Worm (Caenorhabditis elegans) whole organism, mixed stage, embryonic: Measurements from ENCODE around the gene K07C11.8.

Experiments used
- M03D4.4 ChIP-seq: sonication (generic microtip); optimal IDR thresholded peaks from 2 replicates; lab custom pipeline; 2017; ENCODE audit warnings: mild to moderate bottlenecking, missing genetic modification characterization, missing compliant biosample characterization
- bed-3 ChIP-seq: fragments of 200-800 bp; sonication (Bioruptor generic); optimal IDR thresholded peaks from 3 replicates; lab custom pipeline; 2018; ENCODE audit warnings: mild to moderate bottlenecking, missing genetic modification characterization, moderate library complexity, missing compliant biosample characterization
- ceh-39 ChIP-seq: fragments of 150-350 bp; optimal IDR thresholded peaks from 2 replicates; lab custom pipeline; 2014; ENCODE audit warnings: missing biosample characterization, missing genetic modification characterization
- ceh-83 ChIP-seq: fragments of 200-800 bp; sonication (Bioruptor generic); optimal IDR thresholded peaks from 2 replicates; lab custom pipeline; 2018; ENCODE audit warnings: mild to moderate bottlenecking, missing genetic modification characterization, missing compliant biosample characterization
- ces-1 ChIP-seq: fragments of 150-350 bp; optimal IDR thresholded peaks from 2 replicates; lab custom pipeline; 2014; ENCODE audit warnings: missing biosample characterization, missing genetic modification reagents, missing genetic modification characterization
- cnd-1 ChIP-seq: fragments of 200-800 bp; sonication (Bioruptor generic); optimal IDR thresholded peaks from 2 replicates; lab custom pipeline; 2018; ENCODE audit warnings: mild to moderate bottlenecking, missing genetic modification characterization, missing compliant biosample characterization
- drap-1 ChIP-seq: fragments of 200-800 bp; sonication (Bioruptor generic); optimal IDR thresholded peaks from 3 replicates; lab custom pipeline; 2018; ENCODE audit warnings: mild to moderate bottlenecking, missing genetic modification characterization, missing compliant biosample characterization
- elt-1 ChIP-seq: sonication (generic microtip); optimal IDR thresholded peaks from 2 replicates; lab custom pipeline; 2017; ENCODE audit warnings: missing genetic modification characterization, mild to moderate bottlenecking, missing compliant biosample characterization, antibody characterized with exemption, moderate library complexity, borderline replicate concordance; ENCODE audit not compliant: insufficient read depth
- elt-3 ChIP-seq: fragments of 150-350 bp; optimal IDR thresholded peaks from 2 replicates; lab custom pipeline; 2014; ENCODE audit warnings: missing biosample characterization, missing genetic modification characterization
- flh-1 ChIP-seq: fragments of 200-800 bp; sonication (Bioruptor generic); optimal IDR thresholded peaks from 2 replicates; lab custom pipeline; 2018; ENCODE audit warnings: mild to moderate bottlenecking, missing genetic modification characterization, moderate library complexity, missing compliant biosample characterization
- ham-2 ChIP-seq: fragments of 200-800 bp; sonication (Bioruptor generic); optimal IDR thresholded peaks from 2 replicates; lab custom pipeline; 2018; ENCODE audit warnings: mild to moderate bottlenecking, missing genetic modification characterization, missing compliant biosample characterization
- hlh-1 ChIP-seq: fragments of 150-350 bp; optimal IDR thresholded peaks from 2 replicates; lab custom pipeline; 2014; ENCODE audit warnings: missing biosample characterization, missing genetic modification reagents, missing genetic modification characterization
- lin-13 ChIP-seq: fragments of 150-350 bp; optimal IDR thresholded peaks from 2 replicates; lab custom pipeline; 2014; ENCODE audit warnings: missing biosample characterization, missing genetic modification characterization
- lin-32 ChIP-seq: fragments of 200-800 bp; sonication (Bioruptor generic); optimal IDR thresholded peaks from 2 replicates; lab custom pipeline; 2018; ENCODE audit warnings: mild to moderate bottlenecking, missing genetic modification characterization, missing compliant biosample characterization
- lsy-2 ChIP-seq: fragments of 150-350 bp; optimal IDR thresholded peaks from 2 replicates; lab custom pipeline; 2014; ENCODE audit warnings: missing biosample characterization, missing genetic modification characterization
- mab-5 ChIP-seq: fragments of 150-350 bp; optimal IDR thresholded peaks from 2 replicates; lab custom pipeline; 2014; ENCODE audit warnings: missing biosample characterization, missing genetic modification characterization
- mep-1 ChIP-seq: fragments of 150-350 bp; optimal IDR thresholded peaks from 2 replicates; lab custom pipeline; 2017; ENCODE audit warnings: missing biosample characterization, missing genetic modification reagents, missing genetic modification characterization, inconsistent platforms
- mls-2 ChIP-seq: sonication (generic microtip); optimal IDR thresholded peaks from 2 replicates; lab custom pipeline; 2016; ENCODE audit warnings: mild to moderate bottlenecking, missing genetic modification characterization, moderate library complexity, missing compliant biosample characterization
- nhr-12 ChIP-seq: fragments of 150-350 bp; optimal IDR thresholded peaks from 2 replicates; lab custom pipeline; 2014; ENCODE audit warnings: missing biosample characterization, missing genetic modification characterization
- nhr-2 ChIP-seq: fragments of 150-350 bp; optimal IDR thresholded peaks from 2 replicates; lab custom pipeline; 2014; ENCODE audit warnings: missing biosample characterization, missing genetic modification characterization
- nhr-237 ChIP-seq: fragments of 150-350 bp; optimal IDR thresholded peaks from 2 replicates; lab custom pipeline; 2014; ENCODE audit warnings: missing biosample characterization, missing genetic modification characterization
- nhr-28 ChIP-seq: fragments of 150-350 bp; optimal IDR thresholded peaks from 2 replicates; lab custom pipeline; 2014; ENCODE audit warnings: missing biosample characterization, missing genetic modification characterization
- nhr-76 ChIP-seq: sonication (generic microtip); optimal IDR thresholded peaks from 2 replicates; lab custom pipeline; 2017; ENCODE audit warnings: missing biosample characterization, missing genetic modification characterization
- pha-4 ChIP-seq: fragments of 150-350 bp; optimal IDR thresholded peaks from 2 replicates; lab custom pipeline; 2018; ENCODE audit warnings: missing biosample characterization, missing genetic modification reagents, missing genetic modification characterization
- sem-2 ChIP-seq: fragments of 200-800 bp; sonication (Bioruptor generic); optimal IDR thresholded peaks from 2 replicates; lab custom pipeline; 2018; ENCODE audit warnings: mild to moderate bottlenecking, missing genetic modification characterization, missing compliant biosample characterization
- snpc-4 ChIP-seq: fragments of 150-350 bp; optimal IDR thresholded peaks from 2 replicates; lab custom pipeline; 2014; ENCODE audit warnings: missing biosample characterization, missing genetic modification characterization
- sptf-1 ChIP-seq: sonication (generic microtip); optimal IDR thresholded peaks from 2 replicates; lab custom pipeline; 2017; ENCODE audit warnings: mild to moderate bottlenecking, missing genetic modification characterization, moderate library complexity, missing compliant biosample characterization
- tbx-8 ChIP-seq: fragments of 200-800 bp; sonication (Bioruptor generic); optimal IDR thresholded peaks from 2 replicates; lab custom pipeline; 2018; ENCODE audit warnings: mild to moderate bottlenecking, missing genetic modification characterization, moderate library complexity, missing compliant biosample characterization
- unc-39 ChIP-seq: fragments of 150-350 bp; optimal IDR thresholded peaks from 2 replicates; lab custom pipeline; 2014; ENCODE audit warnings: missing biosample characterization, missing genetic modification characterization
- unc-62 ChIP-seq: fragments of 150-350 bp; optimal IDR thresholded peaks from 2 replicates; lab custom pipeline; 2014; ENCODE audit warnings: missing biosample characterization, missing genetic modification reagents, missing genetic modification characterization
- zip-8 ChIP-seq: fragments of 150-350 bp; optimal IDR thresholded peaks from 2 replicates; lab custom pipeline; 2014; ENCODE audit warnings: missing biosample characterization, missing genetic modification characterization
- ztf-11 ChIP-seq: fragments of 150-350 bp; optimal IDR thresholded peaks from 2 replicates; lab custom pipeline; 2014; ENCODE audit warnings: missing biosample characterization, missing genetic modification characterization

Gene K07C11.8

ce11 chrV:8223417-8223816 lies 5.7 kb upstream of the K07C11.8 start:
- TF ChIP-seq zip-8 (tag; lab: Kevin White, UChicago), result no peak
- TF ChIP-seq sptf-1 (tag; lab: Kevin White, UChicago), result no peak
- no peak for TF ChIP-seq ztf-11 (tag; lab: Kevin White, UChicago)
- TF ChIP-seq mls-2 (tag; lab: Kevin White, UChicago), result no peak
- no peak for TF ChIP-seq nhr-2
- no peak for TF ChIP-seq elt-3
- no peak for TF ChIP-seq snpc-4
- no peak for TF ChIP-seq flh-1 (GFP tag; lab: Kevin White, UChicago)
- no peak for TF ChIP-seq bed-3
- TF ChIP-seq ceh-83, result no peak
- TF ChIP-seq nhr-28 (tag; lab: Kevin White, UChicago), result no peak
- TF ChIP-seq nhr-237 (tag; lab: Kevin White, UChicago), result no peak
- no peak for TF ChIP-seq unc-39 (tag; lab: Kevin White, UChicago)
- TF ChIP-seq lin-13, result no peak
- TF ChIP-seq unc-62 (GFP tag; lab: Kevin White, UChicago), result no peak
- no peak for TF ChIP-seq mab-5 (tag; lab: Kevin White, UChicago)
- TF ChIP-seq nhr-12 (tag; lab: Kevin White, UChicago), result no peak
- no peak for TF ChIP-seq cnd-1 (tag; lab: Kevin White, UChicago)
- no peak for TF ChIP-seq pha-4 (tag; lab: Kevin White, UChicago)
- TF ChIP-seq ceh-39 (tag; lab: Kevin White, UChicago), result no peak

ce11 chrV:8221083-8221538 lies 3.4 kb upstream of the K07C11.8 start, which contains the start of the genes cogc-6 and air-1:
TSS of gene cogc-6 (minus strand) at chrV:8221316.
TSS of gene air-1 (plus strand) at chrV:8221488.
- TF ChIP-seq sptf-1 (tag; lab: Kevin White, UChicago), result no peak
- TF ChIP-seq pha-4 (tag; lab: Kevin White, UChicago), result peak; percentile 35
- TF ChIP-seq mep-1 (tag; lab: Kevin White, UChicago), result peak; percentile 8
- no peak for TF ChIP-seq unc-39 (tag; lab: Kevin White, UChicago)

ce11 chrV:8219550-8219949 lies 1.9 kb upstream of the K07C11.8 start:
- no peak for TF ChIP-seq elt-3
- TF ChIP-seq bed-3, result no peak

- no peak for TF ChIP-seq nhr-28 (tag; lab: Kevin White, UChicago)
- TF ChIP-seq lsy-2 (tag; lab: Kevin White, UChicago), result no peak
- no peak for TF ChIP-seq drap-1 (GFP tag; lab: Kevin White, UChicago)
- TF ChIP-seq elt-1 (tag; lab: Kevin White, UChicago), result no peak
- no peak for TF ChIP-seq ceh-39 (tag; lab: Kevin White, UChicago)
- TF ChIP-seq cnd-1 (tag; lab: Kevin White, UChicago), result no peak
- TF ChIP-seq sptf-1 (tag; lab: Kevin White, UChicago), result no peak
Measured at ce11 chrV:8217118-8217517, 566 bp downstream of the K07C11.8 start.

- TF ChIP-seq lin-13 (no peak), hlh-1 (no peak), ces-1 (no peak), bed-3 (no peak), sem-2 (GFP tag; lab: Kevin White, UChicago) (no peak), lin-32 (no peak), lsy-2 (tag; lab: Kevin White, UChicago) (no peak), pha-4 (tag; lab: Kevin White, UChicago) (no peak), unc-39 (tag; lab: Kevin White, UChicago) (no peak), ham-2 (no peak), elt-1 (tag; lab: Kevin White, UChicago) (no peak), snpc-4 (no peak), nhr-237 (tag; lab: Kevin White, UChicago) (no peak), flh-1 (GFP tag; lab: Kevin White, UChicago) (no peak), tbx-8 (GFP tag; lab: Kevin White, UChicago) (no peak)
Measured at ce11 chrV:8215158-8215557, 2.5 kb downstream of the K07C11.8 start.

ce11 chrV:8213868-8214267 lies 3.8 kb downstream of the K07C11.8 start, which contains the start of gene K07C11.7:
TSS of gene K07C11.7 (minus strand) at chrV:8213968.
- TF ChIP-seq drap-1 (GFP tag; lab: Kevin White, UChicago), result no peak
- no peak for TF ChIP-seq unc-39 (tag; lab: Kevin White, UChicago)
- TF ChIP-seq ceh-39 (tag; lab: Kevin White, UChicago), result no peak
- TF ChIP-seq M03D4.4, result no peak
- no peak for TF ChIP-seq zip-8 (tag; lab: Kevin White, UChicago)
- TF ChIP-seq lin-32, result no peak
- no peak for TF ChIP-seq sptf-1 (tag; lab: Kevin White, UChicago)
- no peak for TF ChIP-seq nhr-76 (tag; lab: Kevin White, UChicago)
- no peak for TF ChIP-seq ztf-11 (tag; lab: Kevin White, UChicago)
- TF ChIP-seq ces-1, result no peak
- no peak for TF ChIP-seq hlh-1
- TF ChIP-seq lin-13, result no peak
- no peak for TF ChIP-seq elt-3
- TF ChIP-seq lsy-2 (tag; lab: Kevin White, UChicago), result no peak
- TF ChIP-seq, all 35 proteins: peak for 0
